Worm (Caenorhabditis elegans) whole organism, young adult: ENCODE results near the gene T05H4.3.

Source experiments
- C06A6.2 ChIP-seq: fragments of 200-800 bp; sonication (Bioruptor generic); conservative IDR thresholded peaks from 2 replicates; pipeline ENCODE4 v1.3.6; 2022; ENCODE audit warnings: missing genetic modification characterization, missing compliant biosample characterization
- ama-1 ChIP-seq, 3 experiments: fragments of 150-350 bp in 1 of 3; sonication (generic microtip) in 2 of 3; optimal IDR thresholded peaks; 2 replicates each; lab custom pipeline; 2014 to 2018; ENCODE audit warnings: missing biosample characterization in 2 of 3, missing genetic modification characterization in 2 of 3, missing genetic modification reagents in 2 of 3
- fkh-3 ChIP-seq: sonication (generic microtip); optimal IDR thresholded peaks from 2 replicates; lab custom pipeline; 2016; ENCODE audit warnings: mild to moderate bottlenecking, missing genetic modification characterization, missing compliant biosample characterization
- him-1 ChIP-seq: sonication (generic microtip); optimal IDR thresholded peaks from 2 replicates; lab custom pipeline; 2016; ENCODE audit warnings: missing genotype, missing genetic modification reagents, missing genetic modification characterization, missing compliant biosample characterization
- nhr-120 ChIP-seq: fragments of 200-800 bp; sonication (Bioruptor generic); IDR thresholded peaks from 2 replicates; pipeline ENCODE4 v1.3.6; 2022; ENCODE audit warnings: missing genetic modification characterization, missing compliant biosample characterization
- nhr-80 ChIP-seq: sonication (generic microtip); optimal IDR thresholded peaks from 2 replicates; lab custom pipeline; 2016; ENCODE audit warnings: missing genetic modification characterization, missing compliant biosample characterization
- pha-4 ChIP-seq: fragments of 150-350 bp; sonication (generic microtip); optimal IDR thresholded peaks from 2 replicates; lab custom pipeline; 2014; ENCODE audit warnings: missing biosample characterization, missing genetic modification reagents, missing genetic modification characterization
- rpc-1 ChIP-seq, 2 experiments: fragments of 150-350 bp in 1 of 2; sonication (generic microtip) in 1 of 2; optimal IDR thresholded peaks; 2 replicates each; lab custom pipeline; 2014 to 2018; ENCODE audit warnings: missing biosample characterization in 1 of 2, missing genetic modification characterization in 1 of 2, missing genetic modification reagents in 1 of 2, missing genotype in 1 of 2
- unc-130 ChIP-seq: sonication (generic microtip); optimal IDR thresholded peaks from 2 replicates; lab custom pipeline; 2016; ENCODE audit warnings: missing genetic modification reagents, missing genetic modification characterization, missing compliant biosample characterization

- no peak for TF ChIP-seq pha-4 (tag; lab: Kevin White, UChicago)
- no peak for TF ChIP-seq unc-130 (GFP tag; lab: Kevin White, UChicago)
- TF ChIP-seq nhr-80 (tag; lab: Kevin White, UChicago) = no peak
- no peak for TF ChIP-seq fkh-3 (tag; lab: Kevin White, UChicago)
- no peak for TF ChIP-seq C06A6.2 (GFP tag; lab: Robert Waterston, UW)
- no peak for TF ChIP-seq ama-1 (optimal IDR thresholded peaks at IDR 0.05; lab: Kevin White, UChicago)
- TF ChIP-seq ama-1 (GFP tag; optimal IDR thresholded peaks at IDR 0.05; lab: Kevin White, UChicago) = no peak
- TF ChIP-seq nhr-120 (GFP tag; lab: Robert Waterston, UW) = no peak
- TF ChIP-seq rpc-1 (optimal IDR thresholded peaks at IDR 0.05; lab: Kevin White, UChicago) = no peak
- TF ChIP-seq rpc-1 (tag; optimal IDR thresholded peaks at IDR 0.05; lab: Kevin White, UChicago) = no peak
- TF ChIP-seq him-1 (tag; lab: Kevin White, UChicago) = no peak
Measured at ce11 chrV:6400528-6400927, 41.6 kb upstream of the T05H4.3 start.
